Worm (Caenorhabditis elegans): ENCODE results near the gene C15H7.4.

Gene C15H7.4

ce11 chrIII:9665490-9666179 is 9.9 kb upstream of the C15H7.4 start (continued):
- TF ChIP-seq nhr-28 (tag; optimal IDR thresholded peaks at IDR 0.05) (peak; percentile 46), egl-43 (GFP tag; IDR thresholded peaks at IDR 0.05) (no peak), nhr-77 (tag; optimal IDR thresholded peaks at IDR 0.05) (no peak), nhr-102 (tag; optimal IDR thresholded peaks at IDR 0.05) (no peak), F49E8.2 (tag; optimal IDR thresholded peaks at IDR 0.05; ENCODE audit: borderline replicate concordance) (no peak), mes-2 (tag; optimal IDR thresholded peaks at IDR 0.05; ENCODE audit: poor library complexity, severe bottlenecking) (no peak), ceh-32 (tag; optimal IDR thresholded peaks at IDR 0.05; ENCODE audit: poor library complexity) (no peak), mxl-2 (GFP tag; conservative IDR thresholded peaks at IDR 0.05) (no peak), nhr-42 (GFP tag; IDR thresholded peaks at IDR 0.05) (no peak), Y75B8A.6 (GFP tag; IDR thresholded peaks at IDR 0.05) (no peak), ceh-20 (GFP tag; IDR thresholded peaks at IDR 0.05) (no peak), unc-130 (GFP tag; optimal IDR thresholded peaks at IDR 0.05) (no peak), ceh-28 (tag; optimal IDR thresholded peaks at IDR 0.05) (no peak), cey-2 (tag; optimal IDR thresholded peaks at IDR 0.05; ENCODE audit: borderline replicate concordance, insufficient read depth) (no peak), madf-5 (GFP tag; IDR thresholded peaks at IDR 0.05) (no peak), ZK546.5 (tag; optimal IDR thresholded peaks at IDR 0.05) (no peak), skn-1 (tag; optimal IDR thresholded peaks at IDR 0.05) (no peak), nhr-10 (tag; optimal IDR thresholded peaks at IDR 0.05) (no peak), set-16 (GFP tag; IDR thresholded peaks at IDR 0.05) (no peak), nhr-41 (GFP tag; IDR thresholded peaks at IDR 0.05) (no peak), madf-9 (GFP tag; conservative IDR thresholded peaks at IDR 0.05) (no peak), lim-7 (GFP tag; IDR thresholded peaks at IDR 0.05) (no peak), ctbp-1 (GFP tag; IDR thresholded peaks at IDR 0.05) (0 out of 2 replicates have a peak, but pooled peaks have one; percentile 21), daf-16 (GFP tag; optimal IDR thresholded peaks at IDR 0.05) (no peak), daf-16 (tag; optimal IDR thresholded peaks at IDR 0.05) (peak; percentile 66), attf-4 (tag; optimal IDR thresholded peaks at IDR 0.05) (no peak), fos-1 (tag; optimal IDR thresholded peaks at IDR 0.05) (no peak), nhr-76 (tag; optimal IDR thresholded peaks at IDR 0.05) (no peak), rbr-2 (tag; optimal IDR thresholded peaks at IDR 0.05) (peak; percentile 18), D1046.2 (GFP tag; IDR thresholded peaks at IDR 0.05) (0 out of 2 replicates have a peak, but pooled peaks have one; percentile 5), dmd-9 (GFP tag; IDR thresholded peaks at IDR 0.05) (no peak), spr-3 (GFP tag; optimal IDR thresholded peaks at IDR 0.05) (no peak), lsy-2 (tag; optimal IDR thresholded peaks at IDR 0.05) (peak in 1 of 2 experiments; percentile 17), Y48G9A.11 (GFP tag; IDR thresholded peaks at IDR 0.05) (no peak), nhr-237 (tag; optimal IDR thresholded peaks at IDR 0.05) (no peak), lin-13 (GFP tag; optimal IDR thresholded peaks at IDR 0.05) (no peak), ceh-44 (GFP tag; IDR thresholded peaks at IDR 0.05) (no peak), aly-2 (tag; optimal IDR thresholded peaks at IDR 0.05) (no peak), saeg-2 (GFP tag; IDR thresholded peaks at IDR 0.05) (no peak), daf-12 (tag; optimal IDR thresholded peaks at IDR 0.05) (no peak), tra-1 (GFP tag; IDR thresholded peaks at IDR 0.05) (no peak), duxl-1 (tag; optimal IDR thresholded peaks at IDR 0.05; ENCODE audit: poor library complexity) (no peak), gei-8 (GFP tag; optimal IDR thresholded peaks at IDR 0.05) (peak; percentile 26), lin-39 (tag; optimal IDR thresholded peaks at IDR 0.05) (no peak), arid-1 (GFP tag; conservative IDR thresholded peaks at IDR 0.05) (0 out of 2 replicates have a peak, but pooled peaks have one; percentile 34)

Data from whole organism, L4 larva.